Worm (Caenorhabditis elegans): Measurements from ENCODE around the gene nhr-30.

ce11 chrV:9067678-9068077, 22.7 kb downstream of the nhr-30 start, which contains the start of gene fip-2:
- TF ChIP-seq nhr-28 (tag; optimal IDR thresholded peaks at IDR 0.05) (no peak), M03D4.4 (tag; optimal IDR thresholded peaks at IDR 0.05) (no peak), flh-1 (GFP tag; optimal IDR thresholded peaks at IDR 0.05) (no peak), drap-1 (GFP tag; optimal IDR thresholded peaks at IDR 0.05) (no peak), unc-62 (GFP tag; optimal IDR thresholded peaks at IDR 0.05) (no peak), sptf-1 (tag; optimal IDR thresholded peaks at IDR 0.05) (no peak), elt-3 (tag; optimal IDR thresholded peaks at IDR 0.05) (no peak), mep-1 (tag; optimal IDR thresholded peaks at IDR 0.05) (no peak), nhr-12 (tag; optimal IDR thresholded peaks at IDR 0.05) (no peak)
